Worm (Caenorhabditis elegans) whole organism, L3 larva: ENCODE data around the gene C17C3.5.

Source experiments
- ZK546.5 ChIP-seq: sonication (generic microtip); optimal IDR thresholded peaks from 2 replicates; lab custom pipeline; 2017; ENCODE audit warnings: missing biosample characterization, missing genetic modification characterization
- aly-2 ChIP-seq: fragments of 150-350 bp; optimal IDR thresholded peaks from 2 replicates; lab custom pipeline; 2014; ENCODE audit warnings: missing biosample characterization, missing genetic modification characterization
- ama-1 ChIP-seq: fragments of 150-350 bp; optimal IDR thresholded peaks from 2 replicates; lab custom pipeline; 2018
- ceh-28 ChIP-seq: fragments of 150-350 bp; optimal IDR thresholded peaks from 2 replicates; lab custom pipeline; 2014; ENCODE audit warnings: missing biosample characterization, missing genetic modification reagents, missing genetic modification characterization
- ceh-82 ChIP-seq: fragments of 150-350 bp; optimal IDR thresholded peaks from 2 replicates; lab custom pipeline; 2014; ENCODE audit warnings: missing biosample characterization, missing genetic modification characterization
- ceh-9 ChIP-seq: sonication (generic microtip); optimal IDR thresholded peaks from 2 replicates; lab custom pipeline; 2018; ENCODE audit warnings: missing biosample characterization, missing genetic modification characterization
- daf-12 ChIP-seq: fragments of 150-350 bp; optimal IDR thresholded peaks from 2 replicates; lab custom pipeline; 2014; ENCODE audit warnings: missing biosample characterization, missing genetic modification reagents, missing genetic modification characterization
- egl-27 ChIP-seq: sonication (generic microtip); optimal IDR thresholded peaks from 4 replicates; lab custom pipeline; 2017; ENCODE audit warnings: missing biosample characterization, missing genetic modification reagents, missing genetic modification characterization
- egl-5 ChIP-seq: fragments of 150-350 bp; optimal IDR thresholded peaks from 2 replicates; lab custom pipeline; 2017; ENCODE audit warnings: missing biosample characterization, missing genetic modification reagents, missing genetic modification characterization, inconsistent platforms
- elt-1 ChIP-seq: fragments of 150-350 bp; optimal IDR thresholded peaks from 2 replicates; lab custom pipeline; 2014; ENCODE audit warnings: missing biosample characterization, missing genetic modification characterization
- elt-3 ChIP-seq, 3 experiments: fragments of 150-350 bp in 1 of 3; sonication (generic microtip) in 2 of 3; optimal IDR thresholded peaks; 2 replicates in 2 of 3; 4 replicates in 1 of 3; lab custom pipeline; 2014 to 2017; ENCODE audit warnings: missing biosample characterization in 3 of 3, missing genetic modification characterization in 3 of 3
- eor-1 ChIP-seq, 2 experiments: fragments of 150-350 bp; optimal IDR thresholded peaks; 2 replicates each; lab custom pipeline; 2014 to 2018; ENCODE audit warnings: missing biosample characterization in 2 of 2, missing genetic modification characterization in 2 of 2
- fkh-10 ChIP-seq: sonication (generic microtip); optimal IDR thresholded peaks from 2 replicates; lab custom pipeline; 2017; ENCODE audit warnings: missing biosample characterization, missing genetic modification reagents, missing genetic modification characterization
- fkh-2 ChIP-seq: fragments of 150-350 bp; optimal IDR thresholded peaks from 2 replicates; lab custom pipeline; 2014; ENCODE audit warnings: missing biosample characterization, missing genetic modification reagents, missing genetic modification characterization
- fos-1 ChIP-seq: fragments of 150-350 bp; optimal IDR thresholded peaks from 2 replicates; lab custom pipeline; 2014; ENCODE audit warnings: missing biosample characterization, missing genetic modification characterization
- jun-1 ChIP-seq: fragments of 150-350 bp; optimal IDR thresholded peaks from 2 replicates; lab custom pipeline; 2014; ENCODE audit warnings: missing biosample characterization, missing genetic modification reagents, missing genetic modification characterization
- lin-39 ChIP-seq: fragments of 150-350 bp; optimal IDR thresholded peaks from 2 replicates; lab custom pipeline; 2018; ENCODE audit warnings: missing biosample characterization, missing genetic modification reagents, missing genetic modification characterization
- lsy-12 ChIP-seq: sonication (generic microtip); optimal IDR thresholded peaks from 2 replicates; lab custom pipeline; 2016; ENCODE audit warnings: mild to moderate bottlenecking, missing genetic modification characterization, missing compliant biosample characterization
- mdl-1 ChIP-seq: fragments of 150-350 bp; optimal IDR thresholded peaks from 2 replicates; lab custom pipeline; 2014; ENCODE audit warnings: missing biosample characterization, missing genetic modification characterization
- nfya-1 ChIP-seq: sonication (generic microtip); optimal IDR thresholded peaks from 2 replicates; lab custom pipeline; 2017; ENCODE audit warnings: missing genetic modification characterization, mild to moderate bottlenecking, missing compliant biosample characterization, antibody characterized with exemption, moderate library complexity; ENCODE audit not compliant: insufficient read depth
- nhr-11 ChIP-seq: fragments of 150-350 bp; optimal IDR thresholded peaks from 2 replicates; lab custom pipeline; 2014; ENCODE audit warnings: missing biosample characterization, missing genetic modification characterization
- nhr-12 ChIP-seq: fragments of 150-350 bp; optimal IDR thresholded peaks from 2 replicates; lab custom pipeline; 2014; ENCODE audit warnings: missing biosample characterization, missing genetic modification characterization
- nhr-23 ChIP-seq: fragments of 150-350 bp; optimal IDR thresholded peaks from 2 replicates; lab custom pipeline; 2014; ENCODE audit warnings: missing biosample characterization, missing genetic modification reagents, missing genetic modification characterization
- nhr-237 ChIP-seq: fragments of 150-350 bp; optimal IDR thresholded peaks from 2 replicates; lab custom pipeline; 2014; ENCODE audit warnings: missing biosample characterization, missing genetic modification characterization
- nhr-25 ChIP-seq: sonication (generic microtip); optimal IDR thresholded peaks from 2 replicates; lab custom pipeline; 2017; ENCODE audit warnings: missing biosample characterization, missing genetic modification characterization
- nhr-28 ChIP-seq: fragments of 150-350 bp; optimal IDR thresholded peaks from 2 replicates; lab custom pipeline; 2014; ENCODE audit warnings: missing biosample characterization, missing genetic modification characterization
- nhr-43 ChIP-seq: sonication (generic microtip); optimal IDR thresholded peaks from 2 replicates; lab custom pipeline; 2016; ENCODE audit warnings: mild to moderate bottlenecking, missing genetic modification characterization, missing compliant biosample characterization; ENCODE audit not compliant: poor library complexity, severe bottlenecking
- nhr-77 ChIP-seq: fragments of 150-350 bp; optimal IDR thresholded peaks from 2 replicates; lab custom pipeline; 2014; ENCODE audit warnings: missing biosample characterization, missing genetic modification characterization
- pha-4 ChIP-seq: fragments of 150-350 bp; optimal IDR thresholded peaks from 2 replicates; lab custom pipeline; 2014; ENCODE audit warnings: missing biosample characterization, missing genetic modification reagents, missing genetic modification characterization
- pqm-1 ChIP-seq: fragments of 150-350 bp; optimal IDR thresholded peaks from 2 replicates; lab custom pipeline; 2017; ENCODE audit warnings: missing biosample characterization, missing genetic modification characterization, inconsistent platforms
- tbx-2 ChIP-seq: sonication (generic microtip); optimal IDR thresholded peaks from 2 replicates; lab custom pipeline; 2016; ENCODE audit warnings: mild to moderate bottlenecking, missing genetic modification characterization, missing compliant biosample characterization
- unc-39 ChIP-seq: sonication (generic microtip); optimal IDR thresholded peaks from 4 replicates; lab custom pipeline; 2017; ENCODE audit warnings: missing biosample characterization, missing genetic modification characterization
- unc-62 ChIP-seq: fragments of 150-350 bp; sonication (generic microtip); optimal IDR thresholded peaks from 4 replicates; lab custom pipeline; 2014; ENCODE audit warnings: missing biosample characterization, missing genetic modification reagents, missing genetic modification characterization
- zag-1 ChIP-seq: fragments of 150-350 bp; optimal IDR thresholded peaks from 2 replicates; lab custom pipeline; 2014; ENCODE audit warnings: missing biosample characterization, missing genetic modification characterization
- ztf-4 ChIP-seq: fragments of 150-350 bp; optimal IDR thresholded peaks from 2 replicates; lab custom pipeline; 2014; ENCODE audit warnings: missing biosample characterization, missing genetic modification characterization

Gene C17C3.5

ce11 chrII:5521411-5521810 lies 30.2 kb upstream of the C17C3.5 start, which contains the start of gene ZK177.12:
Gene ZK177.12 (plus strand): TSS chrII:5521711.
- no peak for TF ChIP-seq mdl-1
- no peak for TF ChIP-seq ZK546.5 (tag; lab: Kevin White, UChicago)
- TF ChIP-seq unc-39 (tag; lab: Kevin White, UChicago) = no peak
- TF ChIP-seq aly-2 (tag; lab: Kevin White, UChicago) = no peak
- no peak for TF ChIP-seq lsy-12 (tag; lab: Kevin White, UChicago)
- no peak for TF ChIP-seq unc-62 (GFP tag; lab: Kevin White, UChicago)
- no peak for TF ChIP-seq nhr-25
- TF ChIP-seq nhr-11 (tag; lab: Kevin White, UChicago) = no peak
- TF ChIP-seq nhr-77 = no peak
- TF ChIP-seq, all 47 proteins: peak for 0

ce11 chrII:5522637-5523036 lies 29.0 kb upstream of the C17C3.5 start, which contains the start of gene ZK177.11:
Gene ZK177.11 (plus strand): TSS chrII:5522937.
- no peak for TF ChIP-seq mdl-1
- no peak for TF ChIP-seq egl-27
- TF ChIP-seq elt-1 (tag; lab: Kevin White, UChicago) = no peak
- TF ChIP-seq tbx-2 (tag; lab: Kevin White, UChicago) = no peak
- no peak for TF ChIP-seq nhr-237 (tag; lab: Kevin White, UChicago)
- no peak for TF ChIP-seq nhr-12 (tag; lab: Kevin White, UChicago)
- no peak for TF ChIP-seq ceh-28
- no peak for TF ChIP-seq fkh-10 (GFP tag; lab: Kevin White, UChicago)

ce11 chrII:5525297-5525696 lies 26.3 kb upstream of the C17C3.5 start, which contains the start of gene tbx-35:
Gene tbx-35 (minus strand): TSS chrII:5525397.
- no peak for TF ChIP-seq ZK546.5 (tag; lab: Kevin White, UChicago)
- no peak for TF ChIP-seq unc-62 (GFP tag; lab: Kevin White, UChicago)
- TF ChIP-seq nfya-1 (tag; lab: Kevin White, UChicago) = no peak
- TF ChIP-seq nhr-23 (tag; lab: Kevin White, UChicago) = no peak
- no peak for TF ChIP-seq unc-39 (tag; lab: Kevin White, UChicago)
- no peak for TF ChIP-seq ceh-9
- TF ChIP-seq pha-4 = no peak
- TF ChIP-seq fkh-10 (GFP tag; lab: Kevin White, UChicago) = no peak
- no peak for TF ChIP-seq lsy-12 (tag; lab: Kevin White, UChicago)
- no peak for TF ChIP-seq lin-39 (tag; lab: Kevin White, UChicago)
- no peak for TF ChIP-seq nhr-25
- no peak for TF ChIP-seq ceh-82 (tag; lab: Kevin White, UChicago)
- no peak for TF ChIP-seq jun-1
- no peak for TF ChIP-seq ama-1 (lab: Kevin White, UChicago)
- TF ChIP-seq pqm-1 = no peak
- no peak for TF ChIP-seq elt-3 (tag; optimal IDR thresholded peaks at IDR 0.05; lab: Kevin White, UChicago)

ce11 chrII:5527841-5528240 lies 23.8 kb upstream of the C17C3.5 start, which contains the start of gene ZK177.1:
Gene ZK177.1 (plus strand): TSS chrII:5528141.
- no peak for TF ChIP-seq pha-4
- no peak for TF ChIP-seq egl-5
- no peak for TF ChIP-seq ztf-4 (tag; lab: Kevin White, UChicago)
- TF ChIP-seq nhr-77 = no peak
- TF ChIP-seq aly-2 (tag; lab: Kevin White, UChicago) = no peak
- TF ChIP-seq nhr-28 (tag; lab: Kevin White, UChicago) = no peak
- TF ChIP-seq lsy-12 (tag; lab: Kevin White, UChicago) = no peak
- TF ChIP-seq fos-1 (tag; lab: Kevin White, UChicago) = no peak
- no peak for TF ChIP-seq ama-1 (lab: Kevin White, UChicago)
- no peak for TF ChIP-seq zag-1 (tag; lab: Kevin White, UChicago)
- TF ChIP-seq fkh-2 (tag; lab: Kevin White, UChicago) = no peak
- no peak for TF ChIP-seq elt-1 (tag; lab: Kevin White, UChicago)
- TF ChIP-seq daf-12 (tag; lab: Kevin White, UChicago) = no peak
- TF ChIP-seq nhr-43 (tag; lab: Kevin White, UChicago) = no peak
- no peak for TF ChIP-seq nfya-1 (tag; lab: Kevin White, UChicago)
- no peak for TF ChIP-seq eor-1 (tag; optimal IDR thresholded peaks at IDR 0.05; lab: Kevin White, UChicago)
- no peak for TF ChIP-seq mdl-1
